ENCODE assay signal across 5 worm cellular contexts in genomic region chrIII:12612519-12612935, ce11.
TF ChIP-seq lines count a peak whose summit lies in the region.

No protein-coding gene starts in this region.

TF ChIP-seq in whole organism, L1 larva, 84 proteins besides CTCF, POLR2A, EP300 and RAD21 (continues in another document):
- TF ChIP-seq lin-15B (tag; optimal IDR thresholded peaks at IDR 0.05; lab: Kevin White, UChicago), result peak; percentile 53
- peak; percentile 73 for TF ChIP-seq C34B4.2 (tag; optimal IDR thresholded peaks at IDR 0.05; lab: Kevin White, UChicago)
- peak; percentile 95 for TF ChIP-seq zag-1 (tag; optimal IDR thresholded peaks at IDR 0.05; lab: Kevin White, UChicago)
- peak; percentile 99 for TF ChIP-seq ztf-4 (tag; optimal IDR thresholded peaks at IDR 0.05; lab: Kevin White, UChicago)
- peak; percentile 91 for TF ChIP-seq lir-3 (tag; optimal IDR thresholded peaks at IDR 0.05; lab: Kevin White, UChicago; ENCODE audit: poor library complexity)
- peak; percentile 14 for TF ChIP-seq nhr-28 (tag; optimal IDR thresholded peaks at IDR 0.05; lab: Kevin White, UChicago)
- peak; percentile 13 for TF ChIP-seq Y116A8C.19 (tag; optimal IDR thresholded peaks at IDR 0.05; lab: Kevin White, UChicago; ENCODE audit: borderline replicate concordance)
- TF ChIP-seq sptf-1 (tag; optimal IDR thresholded peaks at IDR 0.05; lab: Kevin White, UChicago), result no peak
- TF ChIP-seq nhr-47 (tag; optimal IDR thresholded peaks at IDR 0.05; lab: Kevin White, UChicago), result peak; percentile 100
- TF ChIP-seq hlh-4 (tag; optimal IDR thresholded peaks at IDR 0.05; lab: Kevin White, UChicago), result no peak
- peak; percentile 95 for TF ChIP-seq blmp-1 (tag; optimal IDR thresholded peaks at IDR 0.05; lab: Kevin White, UChicago)
- TF ChIP-seq ama-1 (optimal IDR thresholded peaks at IDR 0.05; lab: Kevin White, UChicago), result peak; percentile 95
- TF ChIP-seq hlh-17 (GFP tag; optimal IDR thresholded peaks at IDR 0.05; lab: Kevin White, UChicago; ENCODE audit: borderline replicate concordance), result no peak
- TF ChIP-seq lin-13 (GFP tag; optimal IDR thresholded peaks at IDR 0.05; lab: Kevin White, UChicago), result peak; percentile 99
- peak; percentile 98 for TF ChIP-seq nhr-77 (tag; optimal IDR thresholded peaks at IDR 0.05; lab: Kevin White, UChicago)
- TF ChIP-seq ztf-11 (tag; optimal IDR thresholded peaks at IDR 0.05; lab: Kevin White, UChicago), result peak; percentile 41 to 99
- TF ChIP-seq jun-1 (tag; optimal IDR thresholded peaks at IDR 0.05; lab: Kevin White, UChicago), result peak; percentile 99

TF ChIP-seq in whole organism, L3 larva, 47 proteins besides CTCF, POLR2A, EP300 and RAD21 (continues in another document):
- TF ChIP-seq ama-1 (optimal IDR thresholded peaks at IDR 0.05; lab: Kevin White, UChicago) (peak; percentile 97), tbx-2 (tag; optimal IDR thresholded peaks at IDR 0.05; lab: Kevin White, UChicago) (peak; percentile 95), pha-4 (tag; optimal IDR thresholded peaks at IDR 0.05; lab: Kevin White, UChicago) (peak; percentile 100), unc-39 (tag; optimal IDR thresholded peaks at IDR 0.05; lab: Kevin White, UChicago) (no peak), egl-27 (tag; optimal IDR thresholded peaks at IDR 0.05; lab: Kevin White, UChicago) (peak; percentile 99), elt-2 (tag; optimal IDR thresholded peaks at IDR 0.05; lab: Kevin White, UChicago) (peak; percentile 91), fkh-10 (GFP tag; optimal IDR thresholded peaks at IDR 0.05; lab: Kevin White, UChicago) (peak; percentile 98), ceh-82 (tag; optimal IDR thresholded peaks at IDR 0.05; lab: Kevin White, UChicago) (peak; percentile 93), snpc-4 (tag; optimal IDR thresholded peaks at IDR 0.05; lab: Kevin White, UChicago) (peak; percentile 75), ztf-4 (tag; optimal IDR thresholded peaks at IDR 0.05; lab: Kevin White, UChicago) (peak; percentile 85), aly-2 (tag; optimal IDR thresholded peaks at IDR 0.05; lab: Kevin White, UChicago) (peak; percentile 35), mdl-1 (tag; optimal IDR thresholded peaks at IDR 0.05; lab: Kevin White, UChicago) (peak; percentile 95), pqm-1 (tag; optimal IDR thresholded peaks at IDR 0.05; lab: Kevin White, UChicago) (peak; percentile 93), nhr-43 (tag; optimal IDR thresholded peaks at IDR 0.05; lab: Kevin White, UChicago; ENCODE audit: poor library complexity, severe bottlenecking) (peak; percentile 96), sea-2 (GFP tag; optimal IDR thresholded peaks at IDR 0.05; lab: Kevin White, UChicago) (peak; percentile 56), nhr-77 (tag; optimal IDR thresholded peaks at IDR 0.05; lab: Kevin White, UChicago) (peak; percentile 94), zag-1 (tag; optimal IDR thresholded peaks at IDR 0.05; lab: Kevin White, UChicago) (peak; percentile 83), hmg-11 (tag; optimal IDR thresholded peaks at IDR 0.05; lab: Kevin White, UChicago) (peak; percentile 99), mml-1 (tag; optimal IDR thresholded peaks at IDR 0.05; lab: Kevin White, UChicago) (no peak)

TF ChIP-seq in whole organism, early embryonic, 17 proteins besides CTCF, POLR2A, EP300 and RAD21:
- TF ChIP-seq ama-1 (optimal IDR thresholded peaks at IDR 0.05; lab: Kevin White, UChicago), result no peak
- TF ChIP-seq hmbx-1 (tag; optimal IDR thresholded peaks at IDR 0.05; lab: Kevin White, UChicago), result no peak
- peak; percentile 58 for TF ChIP-seq F13C5.2 (tag; optimal IDR thresholded peaks at IDR 0.05; lab: Kevin White, UChicago)
- no peak for TF ChIP-seq tbx-37 (GFP tag; conservative IDR thresholded peaks at IDR 0.05; lab: Robert Waterston, UW)
- peak; percentile 27 for TF ChIP-seq ceh-36 (tag; optimal IDR thresholded peaks at IDR 0.05; lab: Kevin White, UChicago)
- TF ChIP-seq B0310.2 (tag; optimal IDR thresholded peaks at IDR 0.05; lab: Kevin White, UChicago), result no peak
- TF ChIP-seq scrt-1 (GFP tag; IDR thresholded peaks at IDR 0.05; lab: Robert Waterston, UW), result no peak
- TF ChIP-seq tra-4 (tag; optimal IDR thresholded peaks at IDR 0.05; lab: Kevin White, UChicago), result no peak
- TF ChIP-seq hmg-4 (GFP tag; optimal IDR thresholded peaks at IDR 0.05; lab: Kevin White, UChicago), result peak; percentile 32
- peak; percentile 43 for TF ChIP-seq aly-1 (tag; optimal IDR thresholded peaks at IDR 0.05; lab: Kevin White, UChicago)
- TF ChIP-seq ets-7 (tag; optimal IDR thresholded peaks at IDR 0.05; lab: Kevin White, UChicago), result peak; percentile 51
- TF ChIP-seq flt-1 (GFP tag; IDR thresholded peaks at IDR 0.05; lab: Robert Waterston, UW), result peak; percentile 60; the same call in 1 of the 2 replicates

TF ChIP-seq in whole organism, midembryonic, 9 proteins besides CTCF, POLR2A, EP300 and RAD21:
- TF ChIP-seq cog-1 (tag; optimal IDR thresholded peaks at IDR 0.05; lab: Kevin White, UChicago) (peak; percentile 94), ztf-29 (GFP tag; IDR thresholded peaks at IDR 0.05; lab: Robert Waterston, UW) (no peak), flt-1 (GFP tag; IDR thresholded peaks at IDR 0.05; lab: Robert Waterston, UW) (peak; percentile 79)

TF ChIP-seq in whole organism, young adult, 124 proteins besides CTCF, POLR2A, EP300 and RAD21 (continues in another document):
- TF ChIP-seq Y53F4B.3 (GFP tag; IDR thresholded peaks at IDR 0.05; lab: Robert Waterston, UW), result no peak
- TF ChIP-seq K12H6.12 (tag; optimal IDR thresholded peaks at IDR 0.05; lab: Kevin White, UChicago), result peak; percentile 98
- TF ChIP-seq tbp1 (GFP tag; optimal IDR thresholded peaks at IDR 0.05; lab: Kevin White, UChicago), result peak; percentile 73
- TF ChIP-seq F52B5.7 (tag; optimal IDR thresholded peaks at IDR 0.05; lab: Kevin White, UChicago), result peak; percentile 78
- TF ChIP-seq Y53G8AR.9 (GFP tag; conservative IDR thresholded peaks at IDR 0.05; lab: Robert Waterston, UW), result peak; percentile 87
- no peak for TF ChIP-seq bed-1 (GFP tag; IDR thresholded peaks at IDR 0.05; lab: Robert Waterston, UW)
- peak; percentile 98 for TF ChIP-seq ztf-22 (GFP tag; optimal IDR thresholded peaks at IDR 0.05; lab: Kevin White, UChicago)
- peak; percentile 95 for TF ChIP-seq K11D2.4 (GFP tag; IDR thresholded peaks at IDR 0.05; lab: Robert Waterston, UW)
- no peak for TF ChIP-seq xnd-1 (tag; optimal IDR thresholded peaks at IDR 0.05; lab: Kevin White, UChicago)
- TF ChIP-seq ekl-4 (GFP tag; IDR thresholded peaks at IDR 0.05; lab: Robert Waterston, UW), result peak; percentile 94
- TF ChIP-seq gei-17 (GFP tag; optimal IDR thresholded peaks at IDR 0.05; lab: Kevin White, UChicago), result peak; percentile 81
- TF ChIP-seq madf-10 (tag; optimal IDR thresholded peaks at IDR 0.05; lab: Kevin White, UChicago), result peak; percentile 94
- TF ChIP-seq ceh-40 (GFP tag; IDR thresholded peaks at IDR 0.05; lab: Robert Waterston, UW), result no peak
- TF ChIP-seq ZK185.1 (tag; optimal IDR thresholded peaks at IDR 0.05; lab: Kevin White, UChicago; ENCODE audit: poor library complexity, severe bottlenecking), result peak; percentile 83
- 0 out of 2 replicates have a peak, but pooled peaks have one; percentile 49 for TF ChIP-seq hmg-20 (GFP tag; IDR thresholded peaks at IDR 0.05; lab: Robert Waterston, UW)
- peak; percentile 30 for TF ChIP-seq snpc-4 (GFP tag; optimal IDR thresholded peaks at IDR 0.05; lab: Kevin White, UChicago)
- peak; percentile 41 to 78 (median 64) for TF ChIP-seq snpc-4 (tag; optimal IDR thresholded peaks at IDR 0.05; lab: Kevin White, UChicago)
- no peak for TF ChIP-seq unc-130 (GFP tag; optimal IDR thresholded peaks at IDR 0.05; lab: Kevin White, UChicago)
- peak; percentile 76 for TF ChIP-seq athp-1 (tag; optimal IDR thresholded peaks at IDR 0.05; lab: Kevin White, UChicago)
- TF ChIP-seq T07F8.4 (tag; optimal IDR thresholded peaks at IDR 0.05; lab: Kevin White, UChicago), result peak; percentile 9
- TF ChIP-seq rec-8 (tag; optimal IDR thresholded peaks at IDR 0.05; lab: Kevin White, UChicago), result no peak
- TF ChIP-seq F49E8.2 (tag; optimal IDR thresholded peaks at IDR 0.05; lab: Kevin White, UChicago; ENCODE audit: insufficient read depth), result no peak
- no peak for TF ChIP-seq ceh-79 (tag; optimal IDR thresholded peaks at IDR 0.05; lab: Kevin White, UChicago)
- TF ChIP-seq madf-6 (GFP tag; IDR thresholded peaks at IDR 0.05; lab: Robert Waterston, UW), result no peak
- TF ChIP-seq repo-1 (tag; optimal IDR thresholded peaks at IDR 0.05; lab: Kevin White, UChicago), result peak; percentile 48
- TF ChIP-seq Y56A3A.18 (GFP tag; IDR thresholded peaks at IDR 0.05; lab: Robert Waterston, UW), result 0 out of 2 replicates have a peak, but pooled peaks have one; percentile 59
- peak; percentile 97 for TF ChIP-seq nfyb-1 (GFP tag; IDR thresholded peaks at IDR 0.05; lab: Robert Waterston, UW)
- TF ChIP-seq nfya-2 (GFP tag; IDR thresholded peaks at IDR 0.05; lab: Robert Waterston, UW), result no peak
- TF ChIP-seq F39B2.1 (GFP tag; IDR thresholded peaks at IDR 0.05; lab: Robert Waterston, UW), result no peak
- TF ChIP-seq snpc-1.3 (tag; optimal IDR thresholded peaks at IDR 0.05; lab: Kevin White, UChicago; ENCODE audit: insufficient read depth), result no peak
- no peak for TF ChIP-seq sea-2 (GFP tag; IDR thresholded peaks at IDR 0.05; lab: Robert Waterston, UW)
- peak; percentile 97 for TF ChIP-seq nhr-80 (tag; optimal IDR thresholded peaks at IDR 0.05; lab: Kevin White, UChicago)
- peak; percentile 92 for TF ChIP-seq tlf-1 (GFP tag; optimal IDR thresholded peaks at IDR 0.05; lab: Kevin White, UChicago)
- TF ChIP-seq lsl-1 (GFP tag; optimal IDR thresholded peaks at IDR 0.05; lab: Kevin White, UChicago), result no peak
- TF ChIP-seq mcd-1 (GFP tag; IDR thresholded peaks at IDR 0.05; lab: Robert Waterston, UW), result peak; percentile 86
- TF ChIP-seq hlh-12 (tag; optimal IDR thresholded peaks at IDR 0.05; lab: Kevin White, UChicago), result no peak
- peak; percentile 82 for TF ChIP-seq akir-1 (GFP tag; optimal IDR thresholded peaks at IDR 0.05; lab: Kevin White, UChicago)
- TF ChIP-seq B0035.1 (tag; optimal IDR thresholded peaks at IDR 0.05; lab: Kevin White, UChicago), result peak; percentile 87
- no peak for TF ChIP-seq ztf-25 (GFP tag; IDR thresholded peaks at IDR 0.05; lab: Robert Waterston, UW)
- TF ChIP-seq let-607 (tag; optimal IDR thresholded peaks at IDR 0.05; lab: Kevin White, UChicago), result peak; percentile 74 to 92
- no peak for TF ChIP-seq cebp-2 (GFP tag; IDR thresholded peaks at IDR 0.05; lab: Robert Waterston, UW)
- no peak for TF ChIP-seq attf-6 (GFP tag; IDR thresholded peaks at IDR 0.05; lab: Robert Waterston, UW)
- TF ChIP-seq B0261.1 (tag; optimal IDR thresholded peaks at IDR 0.05; lab: Kevin White, UChicago), result peak; percentile 0
- 0 out of 2 replicates have a peak, but pooled peaks have one; percentile 9 for TF ChIP-seq bed-2 (GFP tag; IDR thresholded peaks at IDR 0.05; lab: Robert Waterston, UW)
- TF ChIP-seq let-526 (GFP tag; IDR thresholded peaks at IDR 0.05; lab: Robert Waterston, UW), result peak; percentile 95
- no peak for TF ChIP-seq zim-3 (tag; optimal IDR thresholded peaks at IDR 0.05; lab: Kevin White, UChicago)

Comparison
In these comparisons a context has a peak if more than half of its experiments do, and no peak if none do; other contexts are left out.
1. Of the 8 proteins assayed by ChIP-seq in both whole organism, young adult and whole organism, L1 larva: peak only in whole organism, young adult: none; only in whole organism, L1 larva: ama-1, dpl-1, efl-1 and unc-130; in both: lin-35, nhr-90, snpc-4 and unc-62; in neither: 0.